Fruit fly (Drosophila melanogaster) whole organism: ENCODE results near the gene cib.

ENCODE experiments used
- CG8478 ChIP-seq: fragments of >200 bp; optimal IDR thresholded peaks from 2 replicates; lab custom pipeline; 2018; ENCODE audit warnings: inconsistent platforms
- Dll ChIP-seq: fragments of >200 bp; optimal IDR thresholded peaks from 2 replicates; lab custom pipeline; 2017
- EcR ChIP-seq, 2 experiments: fragments of >200 bp; optimal IDR thresholded peaks; 2 replicates each; lab custom pipeline; 2017; ENCODE audit warnings: missing biosample characterization in 2 of 2, missing genetic modification characterization in 2 of 2, missing genetic modification reagents in 2 of 2
- pan ChIP-seq: fragments of >200 bp; optimal IDR thresholded peaks from 2 replicates; lab custom pipeline; 2017
- psq ChIP-seq: fragments of >200 bp; optimal IDR thresholded peaks from 2 replicates; lab custom pipeline; 2017
- usp ChIP-seq: fragments of >200 bp; optimal IDR thresholded peaks from 2 replicates; lab custom pipeline; 2017; ENCODE audit warnings: missing biosample characterization, missing genetic modification characterization, mixed read lengths

Gene cib

DNA sequence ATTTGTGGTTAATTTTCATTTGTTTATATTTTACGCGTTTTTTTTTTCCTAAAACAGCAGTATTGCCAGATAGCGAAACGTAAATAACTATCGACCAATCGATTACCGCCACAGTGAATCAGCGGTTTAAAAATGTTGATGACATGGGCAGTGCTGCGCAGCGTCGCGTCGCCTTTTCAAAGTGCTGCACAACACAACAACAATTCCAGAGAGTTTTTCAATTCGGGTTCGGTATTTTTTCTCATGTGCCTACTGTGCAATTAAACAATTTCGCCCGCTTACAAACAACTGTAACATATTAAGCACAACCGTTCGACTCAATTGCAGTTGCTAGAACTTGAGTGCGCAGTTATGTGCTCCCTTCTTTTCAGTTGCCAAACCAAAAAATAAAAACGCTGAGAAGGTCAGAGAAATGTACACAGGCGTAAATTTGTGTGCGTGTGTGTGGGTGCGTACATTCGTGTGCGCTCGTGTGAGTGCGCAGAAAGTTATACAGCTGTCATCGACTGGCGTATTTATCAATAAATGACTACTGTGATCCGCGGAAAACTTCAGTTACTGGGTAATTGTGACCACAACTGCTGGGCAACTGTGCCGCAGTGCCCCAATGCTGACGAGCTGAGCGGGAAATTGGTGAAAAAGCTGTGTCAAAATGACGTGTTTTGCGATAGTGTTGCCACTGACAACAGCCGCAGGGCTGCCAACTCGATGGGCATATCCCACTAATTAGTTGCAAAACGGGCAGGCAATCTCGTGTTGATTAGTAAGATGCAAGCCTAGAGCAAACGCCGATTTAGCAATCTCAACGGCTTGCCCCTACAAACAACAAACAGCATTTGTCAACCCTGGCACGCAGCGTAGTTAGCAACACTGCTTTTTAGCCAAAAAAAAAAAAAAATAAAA is 11.2 kb downstream of the cib start, which contains the start of the genes tyf and Tip60:
tyf (plus strand) TSS at position 187 of the 903 bp plus-strand sequence.
Tip60 (minus strand) TSS at position 654 of the 903 bp plus-strand sequence.
- TF ChIP-seq psq (lab: Kevin White, UChicago) (no peak), EcR (GFP tag; optimal IDR thresholded peaks at IDR 0.05; lab: Kevin White, UChicago) (no peak), Dll (lab: Kevin White, UChicago) (no peak)

dm6 chrX:4119582-4119981 is 13.7 kb downstream of the cib start:
- no peak for TF ChIP-seq Dll (lab: Kevin White, UChicago)
- TF ChIP-seq usp (GFP tag; lab: Kevin White, UChicago), result no peak
- TF ChIP-seq psq (lab: Kevin White, UChicago), result no peak
- no peak for TF ChIP-seq EcR (GFP tag; optimal IDR thresholded peaks at IDR 0.05; lab: Kevin White, UChicago)
- no peak for TF ChIP-seq pan
- TF ChIP-seq CG8478 (lab: Kevin White, UChicago), result no peak

- TF ChIP-seq EcR (GFP tag; optimal IDR thresholded peaks at IDR 0.05; lab: Kevin White, UChicago) (no peak), Dll (lab: Kevin White, UChicago) (no peak), psq (lab: Kevin White, UChicago) (no peak), pan (no peak), CG8478 (lab: Kevin White, UChicago) (no peak), usp (GFP tag; lab: Kevin White, UChicago) (no peak)
Measured at dm6 chrX:4131049-4131629, 25.2 kb downstream of the cib start, which contains the start of gene GlcAT-I. GlcAT-I (plus strand) TSS chrX:4131211.

DNA sequence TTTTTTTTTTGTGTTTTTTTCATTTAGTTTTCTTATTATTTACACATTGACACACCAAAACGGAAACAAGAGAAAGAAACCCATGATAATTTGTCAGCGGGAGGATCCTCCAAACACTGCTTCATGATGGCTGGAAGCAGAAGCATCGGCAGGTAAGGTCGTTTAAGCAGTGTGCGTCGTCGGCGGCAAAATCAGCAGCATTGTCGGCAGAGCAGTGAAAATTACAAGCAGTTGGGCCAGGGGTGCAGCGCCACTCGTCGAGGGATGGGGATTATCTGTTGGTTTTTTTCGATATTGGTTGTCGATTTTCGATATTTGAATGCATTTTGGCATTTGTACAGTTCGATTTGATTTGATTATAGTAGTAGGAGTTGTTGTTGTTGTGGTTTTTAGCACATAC is 33.1 kb downstream of the cib start:
- TF ChIP-seq CG8478 (lab: Kevin White, UChicago) (no peak), usp (GFP tag; lab: Kevin White, UChicago) (no peak), psq (lab: Kevin White, UChicago) (no peak)

DNA sequence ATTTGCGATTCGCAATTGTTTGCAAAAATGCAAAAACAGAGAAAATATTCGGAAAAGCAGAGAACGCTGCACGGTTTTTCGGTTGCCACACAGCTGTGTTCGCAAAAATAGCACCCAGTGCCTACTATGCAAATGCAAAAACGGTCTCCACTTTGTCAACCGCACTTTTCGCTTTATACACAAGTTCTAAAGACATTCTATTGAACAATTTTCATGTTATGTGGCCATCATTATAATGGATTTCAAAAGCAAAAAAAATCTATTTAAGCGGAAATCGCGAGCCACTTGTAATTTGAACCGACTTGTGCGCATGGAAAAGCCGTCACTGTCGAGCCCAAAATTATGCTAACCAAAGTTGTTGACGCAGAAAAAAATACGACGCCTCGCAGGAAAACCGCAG is 45.1 kb downstream of the cib start:
- no peak for TF ChIP-seq pan
- TF ChIP-seq EcR (GFP tag; optimal IDR thresholded peaks at IDR 0.05; lab: Kevin White, UChicago), result no peak
- no peak for TF ChIP-seq psq (lab: Kevin White, UChicago)
- no peak for TF ChIP-seq Dll (lab: Kevin White, UChicago)
- TF ChIP-seq CG8478 (lab: Kevin White, UChicago), result no peak
- TF ChIP-seq usp (GFP tag; lab: Kevin White, UChicago), result no peak
